Worm (Caenorhabditis elegans) whole organism, L1 larva: ENCODE data around the gene nhr-31.

Source experiments
- ceh-82 ChIP-seq, 3 experiments: fragments of 150-350 bp in 1 of 3; sonication (generic microtip) in 2 of 3; optimal IDR thresholded peaks; 2 replicates each; lab custom pipeline; 2014 to 2017; ENCODE audit warnings: missing biosample characterization in 3 of 3, missing genetic modification characterization in 3 of 3
- nhr-12 ChIP-seq: sonication (generic microtip); optimal IDR thresholded peaks from 2 replicates; lab custom pipeline; 2017; ENCODE audit warnings: missing biosample characterization, missing genetic modification characterization

ce11 chrIV:7979588-7979987, 49.7 kb downstream of the nhr-31 start, which contains the start of gene unc-24:
- TF ChIP-seq ceh-82 (tag; optimal IDR thresholded peaks at IDR 0.05; lab: Kevin White, UChicago) (peak in 1 of 3 experiments; percentile 59), nhr-12 (tag; lab: Kevin White, UChicago) (no peak)
